Worm (Caenorhabditis elegans): ENCODE measurements around the gene T19A5.3.

DNA sequence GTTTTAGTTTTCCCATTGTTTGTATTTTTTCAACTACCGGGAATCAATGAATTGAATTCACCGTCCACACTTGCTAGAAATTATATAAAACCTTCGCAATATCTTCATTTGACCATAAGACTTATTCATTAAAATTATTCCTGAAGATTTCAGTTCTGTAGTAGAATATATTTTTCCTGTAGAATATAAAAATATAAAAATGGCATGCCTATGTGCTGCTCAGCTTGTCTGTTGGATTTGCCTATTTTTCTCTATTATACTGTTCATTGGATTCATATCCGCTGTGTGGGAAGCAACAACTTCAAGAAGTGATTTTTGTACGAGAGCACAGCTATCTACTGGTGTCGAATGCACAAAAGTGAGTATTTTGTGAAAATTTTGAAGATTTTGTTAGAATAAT, 47.8 kb upstream of the T19A5.3 start, which contains the start of gene F59E11.6:
- no peak for TF ChIP-seq nhr-237 (tag; optimal IDR thresholded peaks at IDR 0.05)
- no peak for TF ChIP-seq ztf-11 (tag; optimal IDR thresholded peaks at IDR 0.05)
- no peak for TF ChIP-seq nhr-6 (tag; optimal IDR thresholded peaks at IDR 0.05)
- no peak for TF ChIP-seq nhr-12 (tag; optimal IDR thresholded peaks at IDR 0.05)
- no peak for TF ChIP-seq lsy-2 (tag; optimal IDR thresholded peaks at IDR 0.05)
- TF ChIP-seq gmeb-1 (tag; optimal IDR thresholded peaks at IDR 0.05), result no peak
- TF ChIP-seq fos-1 (tag; optimal IDR thresholded peaks at IDR 0.05), result no peak

Measured in whole organism, L2 larva.